Worm (Caenorhabditis elegans): Measurements from ENCODE around the gene clc-10.

The clc-10 gene

ce11 chrIII:6030483-6030882, 26.4 kb upstream of the clc-10 start, which contains the start of gene ZK328.6:
ZK328.6 (minus strand) TSS chrIII:6030583.
- TF ChIP-seq die-1 (tag; optimal IDR thresholded peaks at IDR 0.05), result no peak
- TF ChIP-seq fkh-3 (tag; optimal IDR thresholded peaks at IDR 0.05), result no peak
- TF ChIP-seq ama-1 (optimal IDR thresholded peaks at IDR 0.05), result no peak
- no peak for TF ChIP-seq ama-1 (GFP tag; optimal IDR thresholded peaks at IDR 0.05)

- no peak for TF ChIP-seq xnd-1 (tag; optimal IDR thresholded peaks at IDR 0.05)
- no peak for TF ChIP-seq dpff-1 (tag; optimal IDR thresholded peaks at IDR 0.05)
- TF ChIP-seq hsf-1 (GFP tag; IDR thresholded peaks at IDR 0.05), result no peak
- TF ChIP-seq snpc-1.1 (tag; optimal IDR thresholded peaks at IDR 0.05; ENCODE audit: insufficient read depth), result no peak
- TF ChIP-seq tbp1 (GFP tag; optimal IDR thresholded peaks at IDR 0.05), result no peak
- no peak for TF ChIP-seq madf-3 (GFP tag; IDR thresholded peaks at IDR 0.05)
- no peak for TF ChIP-seq F52B5.7 (tag; optimal IDR thresholded peaks at IDR 0.05)
- TF ChIP-seq mxl-1 (tag; optimal IDR thresholded peaks at IDR 0.05), result no peak
- no peak for TF ChIP-seq him-1 (tag; optimal IDR thresholded peaks at IDR 0.05)
- TF ChIP-seq attf-6 (GFP tag; IDR thresholded peaks at IDR 0.05), result no peak
- no peak for TF ChIP-seq lin-54 (GFP tag; optimal IDR thresholded peaks at IDR 0.05)
- no peak for TF ChIP-seq F39B2.1 (GFP tag; IDR thresholded peaks at IDR 0.05)
- no peak for TF ChIP-seq ets-4 (GFP tag; optimal IDR thresholded peaks at IDR 0.05)
Measured at ce11 chrIII:6039370-6039769, 17.5 kb upstream of the clc-10 start, which contains the start of gene ift-139. ift-139 (minus strand) TSS chrIII:6039470.

- TF ChIP-seq mel-28 (tag; optimal IDR thresholded peaks at IDR 0.05; ENCODE audit: borderline replicate concordance) (no peak), lin-35 (GFP tag; optimal IDR thresholded peaks at IDR 0.05) (no peak), madf-3 (GFP tag; IDR thresholded peaks at IDR 0.05) (no peak), cebp-1 (GFP tag; IDR thresholded peaks at IDR 0.05) (no peak), cebp-1 (tag; optimal IDR thresholded peaks at IDR 0.05) (no peak), tbp1 (GFP tag; optimal IDR thresholded peaks at IDR 0.05) (no peak), repo-1 (tag; optimal IDR thresholded peaks at IDR 0.05) (no peak), somi-1 (GFP tag; optimal IDR thresholded peaks at IDR 0.05) (no peak), akir-1 (GFP tag; optimal IDR thresholded peaks at IDR 0.05) (no peak), F49E8.2 (tag; optimal IDR thresholded peaks at IDR 0.05; ENCODE audit: insufficient read depth) (no peak), efl-1 (GFP tag; optimal IDR thresholded peaks at IDR 0.05) (no peak), ekl-4 (GFP tag; IDR thresholded peaks at IDR 0.05) (no peak), T26A5.8 (tag; optimal IDR thresholded peaks at IDR 0.05) (no peak), mes-4 (tag; optimal IDR thresholded peaks at IDR 0.05) (no peak), let-607 (tag; optimal IDR thresholded peaks at IDR 0.05) (no peak), let-526 (GFP tag; IDR thresholded peaks at IDR 0.05) (no peak), him-1 (tag; optimal IDR thresholded peaks at IDR 0.05) (no peak), ztf-26 (tag; optimal IDR thresholded peaks at IDR 0.05) (no peak)
Measured at ce11 chrIII:6046881-6047280, 10.0 kb upstream of the clc-10 start, which contains the start of gene tbx-11. tbx-11 (minus strand) TSS chrIII:6046981.

- TF ChIP-seq ceh-91 (GFP tag; IDR thresholded peaks at IDR 0.05), result no peak
- no peak for TF ChIP-seq hrde-1 (tag; optimal IDR thresholded peaks at IDR 0.05; ENCODE audit: borderline replicate concordance)
- no peak for TF ChIP-seq nhr-80 (tag; optimal IDR thresholded peaks at IDR 0.05)
- no peak for TF ChIP-seq bed-2 (GFP tag; IDR thresholded peaks at IDR 0.05)
- no peak for TF ChIP-seq efl-1 (GFP tag; optimal IDR thresholded peaks at IDR 0.05)
- TF ChIP-seq sdz-38 (tag; optimal IDR thresholded peaks at IDR 0.05), result no peak
- no peak for TF ChIP-seq F49E8.2 (tag; optimal IDR thresholded peaks at IDR 0.05; ENCODE audit: insufficient read depth)
- TF ChIP-seq nfya-2 (GFP tag; IDR thresholded peaks at IDR 0.05), result no peak
Measured at ce11 chrIII:6055706-6056105, 1.2 kb upstream of the clc-10 start, which contains the start of gene F40H6.5. F40H6.5 (minus strand) TSS chrIII:6055806.

Measured in whole organism, young adult.